Worm (Caenorhabditis elegans) whole organism, L2 larva: ENCODE measurements around the gene F54D5.7.

Experiments
- C34F6.9 ChIP-seq: fragments of 150-350 bp; optimal IDR thresholded peaks from 2 replicates; lab custom pipeline; 2014; ENCODE audit warnings: missing biosample characterization, missing genetic modification characterization
- F13H6.1 ChIP-seq: sonication (generic microtip); optimal IDR thresholded peaks from 2 replicates; lab custom pipeline; 2016; ENCODE audit warnings: missing genetic modification characterization, missing compliant biosample characterization
- R02D3.7 ChIP-seq: fragments of 150-350 bp; optimal IDR thresholded peaks from 2 replicates; lab custom pipeline; 2014; ENCODE audit warnings: missing biosample characterization, missing genetic modification characterization
- Y55F3AM.14 ChIP-seq: fragments of 200-800 bp; sonication (Bioruptor generic); optimal IDR thresholded peaks from 2 replicates; lab custom pipeline; 2018; ENCODE audit warnings: mild to moderate bottlenecking, missing genetic modification characterization, missing compliant biosample characterization
- ZK546.5 ChIP-seq: sonication (generic microtip); optimal IDR thresholded peaks from 2 replicates; lab custom pipeline; 2017; ENCODE audit warnings: missing biosample characterization, missing genetic modification characterization
- aly-2 ChIP-seq: fragments of 150-350 bp; optimal IDR thresholded peaks from 2 replicates; lab custom pipeline; 2014; ENCODE audit warnings: missing biosample characterization, missing genetic modification characterization
- ama-1 ChIP-seq: fragments of 150-350 bp; optimal IDR thresholded peaks from 2 replicates; lab custom pipeline; 2018; ENCODE audit warnings: inconsistent platforms
- blmp-1 ChIP-seq: sonication (generic microtip); optimal IDR thresholded peaks from 2 replicates; lab custom pipeline; 2017; ENCODE audit warnings: missing genetic modification characterization, mild to moderate bottlenecking, missing compliant biosample characterization, antibody characterized with exemption, moderate library complexity; ENCODE audit not compliant: insufficient read depth
- ceh-16 ChIP-seq: fragments of 150-350 bp; optimal IDR thresholded peaks from 2 replicates; lab custom pipeline; 2014; ENCODE audit warnings: missing biosample characterization, missing genetic modification characterization
- ceh-82 ChIP-seq: fragments of 150-350 bp; optimal IDR thresholded peaks from 2 replicates; lab custom pipeline; 2014; ENCODE audit warnings: missing biosample characterization, missing genetic modification characterization
- crh-2 ChIP-seq: sonication (generic microtip); optimal IDR thresholded peaks from 2 replicates; lab custom pipeline; 2017; ENCODE audit warnings: missing biosample characterization, missing genetic modification characterization
- dmd-4 ChIP-seq: sonication (generic microtip); optimal IDR thresholded peaks from 2 replicates; lab custom pipeline; 2017; ENCODE audit warnings: missing biosample characterization, missing genetic modification characterization
- egl-27 ChIP-seq: sonication (generic microtip); optimal IDR thresholded peaks from 3 replicates; lab custom pipeline; 2017; ENCODE audit warnings: missing biosample characterization, missing genetic modification reagents, missing genetic modification characterization
- elt-1 ChIP-seq: fragments of 150-350 bp; optimal IDR thresholded peaks from 2 replicates; lab custom pipeline; 2014; ENCODE audit warnings: missing biosample characterization, missing genetic modification characterization
- elt-3 ChIP-seq: sonication (generic microtip); optimal IDR thresholded peaks from 2 replicates; lab custom pipeline; 2017; ENCODE audit warnings: missing biosample characterization, missing genetic modification characterization
- fos-1 ChIP-seq: fragments of 150-350 bp; optimal IDR thresholded peaks from 2 replicates; lab custom pipeline; 2014; ENCODE audit warnings: missing biosample characterization, missing genetic modification characterization
- gmeb-1 ChIP-seq: fragments of 150-350 bp; optimal IDR thresholded peaks from 2 replicates; lab custom pipeline; 2014; ENCODE audit warnings: missing biosample characterization, missing genetic modification characterization
- lin-11 ChIP-seq: fragments of 150-350 bp; sonication (generic microtip); optimal IDR thresholded peaks from 2 replicates; lab custom pipeline; 2014; ENCODE audit warnings: missing biosample characterization, missing genetic modification characterization, inconsistent platforms, mixed read lengths
- lin-13 ChIP-seq: fragments of 150-350 bp; optimal IDR thresholded peaks from 2 replicates; lab custom pipeline; 2014; ENCODE audit warnings: missing biosample characterization, missing genetic modification reagents, missing genetic modification characterization
- lin-39 ChIP-seq: fragments of 150-350 bp; optimal IDR thresholded peaks from 2 replicates; lab custom pipeline; 2014; ENCODE audit warnings: missing biosample characterization, missing genetic modification reagents, missing genetic modification characterization
- mab-5 ChIP-seq: fragments of 150-350 bp; optimal IDR thresholded peaks from 2 replicates; lab custom pipeline; 2014; ENCODE audit warnings: missing biosample characterization, missing genetic modification characterization
- mdl-1 ChIP-seq, 2 experiments: fragments of 150-350 bp in 1 of 2; sonication (generic microtip) in 1 of 2; optimal IDR thresholded peaks; 2 replicates each; lab custom pipeline; 2017; ENCODE audit warnings: missing biosample characterization in 2 of 2, missing genetic modification characterization in 2 of 2
- nhr-10 ChIP-seq: sonication (generic microtip); optimal IDR thresholded peaks from 2 replicates; lab custom pipeline; 2017; ENCODE audit warnings: missing biosample characterization, missing genetic modification characterization
- nhr-11 ChIP-seq: fragments of 150-350 bp; optimal IDR thresholded peaks from 2 replicates; lab custom pipeline; 2014; ENCODE audit warnings: missing biosample characterization, missing genetic modification characterization
- nhr-12 ChIP-seq: fragments of 150-350 bp; optimal IDR thresholded peaks from 2 replicates; lab custom pipeline; 2014; ENCODE audit warnings: missing biosample characterization, missing genetic modification characterization
- nhr-129 ChIP-seq: fragments of 150-350 bp; optimal IDR thresholded peaks from 2 replicates; lab custom pipeline; 2014; ENCODE audit warnings: missing biosample characterization, missing genetic modification characterization
- nhr-23 ChIP-seq: fragments of 150-350 bp; optimal IDR thresholded peaks from 2 replicates; lab custom pipeline; 2014; ENCODE audit warnings: missing biosample characterization, missing genetic modification reagents, missing genetic modification characterization
- nhr-237 ChIP-seq: fragments of 150-350 bp; optimal IDR thresholded peaks from 2 replicates; lab custom pipeline; 2014; ENCODE audit warnings: missing biosample characterization, missing genetic modification characterization
- nhr-25 ChIP-seq: fragments of 150-350 bp; sonication (generic microtip); optimal IDR thresholded peaks from 3 replicates; lab custom pipeline; 2014; ENCODE audit warnings: missing biosample characterization, missing genetic modification characterization
- peb-1 ChIP-seq: fragments of 150-350 bp; optimal IDR thresholded peaks from 2 replicates; lab custom pipeline; 2014; ENCODE audit warnings: missing biosample characterization, missing genetic modification characterization
- sma-9 ChIP-seq, 2 experiments: fragments of 150-350 bp in 1 of 2; sonication (generic microtip) in 1 of 2; optimal IDR thresholded peaks; 2 replicates each; lab custom pipeline; 2014 to 2016; ENCODE audit warnings: missing genetic modification characterization in 2 of 2, mild to moderate bottlenecking in 1 of 2, missing biosample characterization in 1 of 2, missing compliant biosample characterization in 1 of 2, missing genetic modification reagents in 1 of 2, moderate library complexity in 1 of 2
- snpc-4 ChIP-seq: fragments of 150-350 bp; optimal IDR thresholded peaks from 2 replicates; lab custom pipeline; 2014; ENCODE audit warnings: missing biosample characterization, missing genetic modification characterization
- unc-55 ChIP-seq: fragments of 150-350 bp; sonication (generic microtip); optimal IDR thresholded peaks from 3 replicates; lab custom pipeline; 2014; ENCODE audit warnings: missing biosample characterization, missing genetic modification reagents, missing genetic modification characterization
- unc-62 ChIP-seq: fragments of 150-350 bp; optimal IDR thresholded peaks from 2 replicates; lab custom pipeline; 2014; ENCODE audit warnings: missing biosample characterization, missing genetic modification reagents, missing genetic modification characterization
- zag-1 ChIP-seq: fragments of 150-350 bp; optimal IDR thresholded peaks from 2 replicates; lab custom pipeline; 2014; ENCODE audit warnings: missing biosample characterization, missing genetic modification characterization
- ztf-11 ChIP-seq: sonication (generic microtip); optimal IDR thresholded peaks from 2 replicates; lab custom pipeline; 2017; ENCODE audit warnings: missing biosample characterization, missing genetic modification characterization

Gene F54D5.7

ce11 chrII:11566970-11567711 is 19.8 kb downstream of the F54D5.7 start, which contains the start of gene F54D5.5:
F54D5.5 (minus strand) TSS chrII:11567020.
- TF ChIP-seq mab-5 (tag; lab: Kevin White, UChicago) (peak; percentile 2), lin-13 (GFP tag; lab: Kevin White, UChicago) (no peak), nhr-12 (tag; lab: Kevin White, UChicago) (no peak), lin-11 (tag; lab: Kevin White, UChicago) (peak; percentile 33), dmd-4 (no peak), unc-55 (GFP tag; lab: Kevin White, UChicago) (peak; percentile 34), C34F6.9 (tag; lab: Kevin White, UChicago) (peak; percentile 7), Y55F3AM.14 (GFP tag; lab: Kevin White, UChicago) (no peak), egl-27 (tag; lab: Kevin White, UChicago) (no peak), aly-2 (tag; lab: Kevin White, UChicago) (no peak), zag-1 (tag; lab: Kevin White, UChicago) (no peak), nhr-25 (tag; lab: Kevin White, UChicago) (no peak), nhr-129 (peak; percentile 54), elt-1 (tag; lab: Kevin White, UChicago) (no peak), nhr-10 (tag; lab: Kevin White, UChicago) (no peak), F13H6.1 (tag; lab: Kevin White, UChicago) (peak; percentile 5), R02D3.7 (tag; lab: Kevin White, UChicago) (no peak), mdl-1 (tag; optimal IDR thresholded peaks at IDR 0.05; lab: Kevin White, UChicago) (no peak), lin-39 (peak; percentile 77), elt-3 (tag; lab: Kevin White, UChicago) (no peak)
- TF ChIP-seq, all 48 proteins: peak for 7

ce11 chrII:11568670-11569069 is 21.4 kb downstream of the F54D5.7 start:
- TF ChIP-seq unc-55 (GFP tag; lab: Kevin White, UChicago) (no peak), egl-27 (tag; lab: Kevin White, UChicago) (no peak), ceh-16 (tag; lab: Kevin White, UChicago) (no peak), snpc-4 (tag; lab: Kevin White, UChicago) (no peak), nhr-10 (tag; lab: Kevin White, UChicago) (no peak), unc-62 (GFP tag; lab: Kevin White, UChicago) (no peak), lin-39 (no peak), ztf-11 (tag; lab: Kevin White, UChicago) (no peak), nhr-12 (tag; lab: Kevin White, UChicago) (no peak), crh-2 (no peak)

ce11 chrII:11569213-11569868 is 22.0 kb downstream of the F54D5.7 start, which contains the start of the genes F54D5.23 and F54D5.4:
F54D5.23 (minus strand) TSS chrII:11569287.
F54D5.4 (plus strand) TSS chrII:11569818.
- TF ChIP-seq peb-1 (tag; lab: Kevin White, UChicago) (no peak), nhr-237 (tag; lab: Kevin White, UChicago) (no peak), fos-1 (peak; percentile 82), blmp-1 (tag; lab: Kevin White, UChicago) (no peak), nhr-129 (no peak), ceh-82 (no peak), gmeb-1 (tag; lab: Kevin White, UChicago) (no peak)

DNA sequence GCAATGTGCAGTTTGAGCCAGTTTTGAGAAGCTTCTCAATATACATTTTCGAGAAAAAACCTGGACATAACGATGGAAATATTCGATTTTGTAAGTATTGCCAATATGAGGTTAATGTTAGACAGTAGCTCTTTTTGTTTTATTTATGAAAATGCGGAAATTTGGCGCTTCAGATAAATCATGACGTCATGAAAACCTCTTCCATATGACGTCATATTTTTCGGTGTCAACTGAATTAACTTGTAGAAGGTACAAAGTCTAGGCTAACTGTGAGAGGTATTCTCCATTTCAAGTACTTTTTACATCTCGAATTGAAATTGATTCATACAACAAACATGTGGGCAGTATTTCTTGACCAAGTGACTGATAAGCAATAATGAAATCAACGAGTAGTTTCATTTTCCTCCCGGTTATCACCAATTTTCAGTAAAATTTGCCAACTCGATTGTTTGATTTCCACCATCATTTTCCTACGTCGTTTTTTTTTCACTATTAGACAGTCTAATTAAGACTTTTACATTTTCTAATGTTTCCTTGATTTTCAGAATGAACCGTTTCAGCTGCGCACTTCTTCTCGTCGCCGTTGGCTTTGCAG is 24.0 kb downstream of the F54D5.7 start, which contains the start of gene F54D5.3:
F54D5.3 (plus strand) TSS at position 546 of the 595 bp plus-strand sequence.
- TF ChIP-seq fos-1: peak; percentile 87
- no peak for TF ChIP-seq mab-5 (tag; lab: Kevin White, UChicago)
- TF ChIP-seq, all 48 proteins: peak for 1

- TF ChIP-seq ceh-82 (no peak), ZK546.5 (tag; lab: Kevin White, UChicago) (no peak), Y55F3AM.14 (GFP tag; lab: Kevin White, UChicago) (no peak), nhr-12 (tag; lab: Kevin White, UChicago) (no peak), lin-39 (no peak), snpc-4 (tag; lab: Kevin White, UChicago) (no peak), peb-1 (tag; lab: Kevin White, UChicago) (no peak), fos-1 (no peak), nhr-11 (tag; lab: Kevin White, UChicago) (no peak), ama-1 (lab: Kevin White, UChicago) (no peak), nhr-129 (no peak), nhr-237 (tag; lab: Kevin White, UChicago) (no peak), mab-5 (tag; lab: Kevin White, UChicago) (no peak), zag-1 (tag; lab: Kevin White, UChicago) (no peak), nhr-23 (tag; lab: Kevin White, UChicago) (no peak), dmd-4 (no peak), R02D3.7 (tag; lab: Kevin White, UChicago) (no peak), sma-9 (GFP tag; optimal IDR thresholded peaks at IDR 0.05; lab: Kevin White, UChicago) (no peak), sma-9 (tag; optimal IDR thresholded peaks at IDR 0.05; lab: Kevin White, UChicago) (no peak)
Measured at ce11 chrII:11572944-11573343, 25.6 kb downstream of the F54D5.7 start, which contains the start of gene F54D5.2. F54D5.2 (plus strand) TSS chrII:11573180.
